Worm (Caenorhabditis elegans): Measurements from ENCODE around the gene aly-1.

- TF ChIP-seq ztf-11 (tag; optimal IDR thresholded peaks at IDR 0.05), result no peak
- TF ChIP-seq Y48G9A.11 (GFP tag; IDR thresholded peaks at IDR 0.05), result no peak
- TF ChIP-seq lsy-2 (tag; optimal IDR thresholded peaks at IDR 0.05), result no peak
- no peak for TF ChIP-seq zag-1 (tag; optimal IDR thresholded peaks at IDR 0.05)
- TF ChIP-seq pha-4 (GFP tag; IDR thresholded peaks at IDR 0.05), result no peak
- TF ChIP-seq pha-4 (tag; optimal IDR thresholded peaks at IDR 0.05), result no peak
- no peak for TF ChIP-seq nhr-6 (tag; optimal IDR thresholded peaks at IDR 0.05)
Measured at ce11 chrIV:9121545-9121944, 12.8 kb downstream of the aly-1 start.

Data from whole organism, L4 larva.